Fruit fly (Drosophila melanogaster): ENCODE results near the gene CG1764.

CG1764 gene

DNA sequence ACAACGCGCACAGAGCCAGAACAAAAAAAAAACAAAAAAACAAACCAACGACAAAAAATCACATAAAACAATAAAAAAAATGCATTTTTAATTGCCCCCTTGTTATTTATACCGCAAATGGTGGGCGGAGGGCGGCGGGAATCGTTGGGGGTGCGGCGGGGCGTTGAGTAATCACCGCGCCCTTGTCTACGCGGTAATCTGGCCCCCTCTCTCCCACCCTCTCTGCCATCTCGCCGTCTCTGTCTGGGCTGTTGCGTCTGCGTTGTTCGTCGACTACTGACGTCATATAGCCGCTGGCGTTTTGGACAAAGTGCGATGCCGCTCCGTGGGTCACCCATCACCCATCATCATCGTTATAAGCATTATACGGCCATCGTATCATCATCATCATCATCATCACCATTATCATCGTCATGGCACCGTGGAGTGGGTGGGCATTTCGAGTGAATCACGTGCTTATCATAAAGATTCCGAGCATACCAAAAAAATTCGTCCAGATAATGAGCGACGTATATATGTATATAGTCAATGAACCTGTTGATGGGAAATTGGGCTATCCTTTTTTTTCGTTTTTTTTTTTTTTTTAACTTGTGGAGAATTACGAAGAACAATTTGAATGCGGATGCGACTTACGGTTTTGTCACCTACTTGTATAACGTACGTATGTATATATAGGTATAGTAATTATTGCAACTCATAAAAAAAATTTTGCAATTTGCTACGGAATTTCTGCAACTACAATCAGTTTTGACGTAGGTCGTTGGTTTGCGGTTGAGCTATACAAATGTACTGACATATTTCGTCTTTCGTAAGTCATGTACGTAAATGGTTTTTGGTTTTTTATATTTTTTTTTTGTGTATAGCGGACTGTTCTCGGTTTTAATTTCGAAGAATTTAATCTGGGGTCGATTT, 656 bp upstream of the CG1764 start (continued):
- TF ChIP-seq Ets96B (tag; optimal IDR thresholded peaks at IDR 0.05) (peak; percentile 27), CG6163 (GFP tag; IDR thresholded peaks at IDR 0.05) (peak; percentile 61), Gug (GFP tag; IDR thresholded peaks at IDR 0.05) (peak; percentile 57), acj6 (GFP tag; optimal IDR thresholded peaks at IDR 0.05) (peak; percentile 6), CG3032 (tag; optimal IDR thresholded peaks at IDR 0.05) (peak; percentile 60), esn (GFP tag; optimal IDR thresholded peaks at IDR 0.05) (no peak), CG16779 (tag; optimal IDR thresholded peaks at IDR 0.05) (peak; percentile 62), Ets21C (GFP tag; optimal IDR thresholded peaks at IDR 0.05) (no peak), OdsH (GFP tag; optimal IDR thresholded peaks at IDR 0.05) (peak; percentile 2), CG6854 (GFP tag; optimal IDR thresholded peaks at IDR 0.05) (peak; percentile 69), ss (GFP tag; optimal IDR thresholded peaks at IDR 0.05) (peak; percentile 66 to 78), vri (GFP tag; optimal IDR thresholded peaks at IDR 0.05) (peak; percentile 80), svp (GFP tag) (peak; percentile 93), lz (GFP tag; optimal IDR thresholded peaks at IDR 0.05) (no peak), Hr38 (GFP tag; optimal IDR thresholded peaks at IDR 0.05) (no peak), CG6808 (GFP tag; optimal IDR thresholded peaks at IDR 0.05) (peak; percentile 66), CG6792 (GFP tag; optimal IDR thresholded peaks at IDR 0.05) (peak; percentile 22), dsx (GFP tag; optimal IDR thresholded peaks at IDR 0.05; ENCODE audit: poor library complexity, severe bottlenecking) (no peak), Blimp-1 (GFP tag; optimal IDR thresholded peaks at IDR 0.05) (peak; percentile 4), CG4318 (GFP tag; optimal IDR thresholded peaks at IDR 0.05) (no peak), Lpt (GFP tag; optimal IDR thresholded peaks at IDR 0.05) (peak; percentile 21), CG11762 (GFP tag; optimal IDR thresholded peaks at IDR 0.05; ENCODE audit: insufficient read depth) (no peak), CG15336 (GFP tag; IDR thresholded peaks at IDR 0.05) (peak; percentile 41; the same call in 1 of the 2 replicates), dac (GFP tag; optimal IDR thresholded peaks at IDR 0.05) (no peak), CG11902 (GFP tag; optimal IDR thresholded peaks at IDR 0.05) (no peak), Eip78C (GFP tag) (peak; percentile 64), Hr39 (GFP tag; optimal IDR thresholded peaks at IDR 0.05) (no peak), cyc (GFP tag; optimal IDR thresholded peaks at IDR 0.05) (no peak), CG34406 (GFP tag; optimal IDR thresholded peaks at IDR 0.05) (peak; percentile 27), spab (GFP tag; optimal IDR thresholded peaks at IDR 0.05) (peak; percentile 33), CG8319 (GFP tag; optimal IDR thresholded peaks at IDR 0.05) (peak; percentile 10), Hr4 (GFP tag; optimal IDR thresholded peaks at IDR 0.05) (no peak), CG32006 (GFP tag; optimal IDR thresholded peaks at IDR 0.05) (peak; percentile 24)

DNA sequence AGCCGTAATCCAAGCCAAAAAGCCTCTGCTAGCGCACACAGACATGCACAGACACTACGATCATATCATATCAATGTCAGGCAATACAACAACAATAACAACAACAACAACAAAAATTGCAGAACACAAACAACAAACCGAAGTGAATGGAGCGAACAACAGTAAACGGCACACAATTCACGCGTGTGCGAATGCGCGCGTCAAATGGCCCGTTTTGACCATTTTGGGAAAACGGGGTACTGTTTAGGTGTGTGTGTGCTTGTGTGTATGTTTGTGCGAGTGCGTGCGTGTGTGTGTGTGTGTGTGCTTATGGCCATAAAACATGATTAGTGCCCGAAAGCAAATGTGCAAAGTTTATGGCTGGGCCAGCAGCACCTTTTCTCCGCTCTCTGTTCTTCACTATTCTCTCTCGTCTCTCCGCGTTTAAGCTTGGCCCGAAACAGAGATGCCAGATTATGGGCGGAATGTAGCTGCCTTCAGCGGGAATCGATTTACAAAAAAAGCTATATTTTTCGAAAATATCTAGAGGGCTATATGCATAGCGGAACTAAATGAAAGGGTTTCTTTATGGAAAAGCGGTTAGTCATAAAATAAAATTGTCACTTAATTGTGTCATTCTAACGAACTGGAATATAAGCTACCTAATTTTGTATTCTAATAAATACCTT, 1.2 kb downstream of the CG1764 start:
- TF ChIP-seq CG8319 (GFP tag; optimal IDR thresholded peaks at IDR 0.05) (no peak), svp (GFP tag) (peak; percentile 61), Eip75B (GFP tag; optimal IDR thresholded peaks at IDR 0.05) (no peak), Sox15 (GFP tag; optimal IDR thresholded peaks at IDR 0.05) (no peak), Sox14 (GFP tag; optimal IDR thresholded peaks at IDR 0.05) (no peak), dac (GFP tag; optimal IDR thresholded peaks at IDR 0.05) (no peak), CG10631 (GFP tag; optimal IDR thresholded peaks at IDR 0.05) (no peak), CG32006 (GFP tag; optimal IDR thresholded peaks at IDR 0.05) (no peak), eg (GFP tag; IDR thresholded peaks at IDR 0.05) (0 out of 3 replicates have a peak, but pooled peaks have one; percentile 24), Eip78C (GFP tag) (peak; percentile 50), Met (GFP tag; optimal IDR thresholded peaks at IDR 0.05) (no peak), acj6 (GFP tag; optimal IDR thresholded peaks at IDR 0.05) (no peak), Blimp-1 (GFP tag; optimal IDR thresholded peaks at IDR 0.05) (no peak), fd85E (GFP tag; optimal IDR thresholded peaks at IDR 0.05) (no peak), dsx (GFP tag; optimal IDR thresholded peaks at IDR 0.05; ENCODE audit: poor library complexity, severe bottlenecking) (no peak), CG31627 (GFP tag; optimal IDR thresholded peaks at IDR 0.05) (no peak), ss (GFP tag; optimal IDR thresholded peaks at IDR 0.05) (peak in 1 of 2 experiments; percentile 19), spab (GFP tag; optimal IDR thresholded peaks at IDR 0.05) (no peak)
